Worm (Caenorhabditis elegans): Measurements from ENCODE around the gene tbx-33.

Gene tbx-33

DNA sequence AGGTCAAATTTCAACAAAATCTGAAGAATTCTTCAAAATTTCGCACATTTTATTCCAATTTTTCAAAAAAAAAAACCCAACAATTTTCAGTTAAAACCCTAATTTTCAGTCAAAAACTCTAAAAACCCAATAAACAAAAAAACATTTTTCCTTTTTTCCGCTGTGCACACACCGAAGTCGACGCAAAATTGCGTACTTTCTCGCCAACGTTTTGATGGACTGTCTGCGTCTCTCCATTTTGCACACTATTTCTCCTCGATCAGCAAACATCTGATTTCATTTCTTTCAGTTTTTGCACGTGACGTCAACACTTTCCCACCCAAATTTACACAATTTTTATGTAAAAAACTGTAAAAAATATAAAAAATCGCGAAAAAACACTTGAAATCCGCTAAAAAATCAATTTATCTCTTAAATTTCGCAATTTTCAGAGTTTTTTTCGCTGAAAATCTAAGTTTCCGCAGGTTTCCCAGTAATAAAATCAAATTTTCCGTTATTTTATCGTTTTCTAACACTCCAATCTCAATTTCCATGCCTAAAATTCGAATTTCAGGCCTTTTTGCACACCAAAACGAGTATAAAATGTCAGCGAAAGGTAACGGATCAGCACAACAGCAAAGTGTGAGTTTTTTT is 20.7 kb upstream of the tbx-33 start, which contains the start of gene crh-1:
Gene crh-1 (plus strand): TSS at position 583 of the 633 bp plus-strand sequence.
- TF ChIP-seq ces-1 (GFP tag; optimal IDR thresholded peaks at IDR 0.05) (peak; percentile 54), lin-32 (GFP tag; optimal IDR thresholded peaks at IDR 0.05) (no peak), ceh-83 (GFP tag; optimal IDR thresholded peaks at IDR 0.05) (no peak), pha-4 (tag; optimal IDR thresholded peaks at IDR 0.05) (no peak), elt-3 (tag; optimal IDR thresholded peaks at IDR 0.05) (no peak), nhr-237 (tag; optimal IDR thresholded peaks at IDR 0.05) (peak; percentile 54), ztf-11 (tag; optimal IDR thresholded peaks at IDR 0.05) (no peak), cnd-1 (tag; optimal IDR thresholded peaks at IDR 0.05) (no peak), zip-8 (tag; optimal IDR thresholded peaks at IDR 0.05) (no peak), drap-1 (GFP tag; optimal IDR thresholded peaks at IDR 0.05) (no peak), mls-2 (tag; optimal IDR thresholded peaks at IDR 0.05) (no peak), bed-3 (GFP tag; optimal IDR thresholded peaks at IDR 0.05) (no peak), ceh-43 (GFP tag; optimal IDR thresholded peaks at IDR 0.05) (no peak), unc-39 (tag; optimal IDR thresholded peaks at IDR 0.05) (no peak), snpc-4 (tag; optimal IDR thresholded peaks at IDR 0.05) (no peak), unc-120 (tag; optimal IDR thresholded peaks at IDR 0.05; ENCODE audit: poor library complexity, severe bottlenecking) (no peak), M03D4.4 (tag; optimal IDR thresholded peaks at IDR 0.05) (no peak), blmp-1 (tag; optimal IDR thresholded peaks at IDR 0.05) (no peak), nhr-12 (tag; optimal IDR thresholded peaks at IDR 0.05) (no peak), lsy-2 (tag; optimal IDR thresholded peaks at IDR 0.05) (peak; percentile 35), tbx-8 (GFP tag; optimal IDR thresholded peaks at IDR 0.05) (no peak), ham-2 (GFP tag; optimal IDR thresholded peaks at IDR 0.05) (no peak), nhr-28 (tag; optimal IDR thresholded peaks at IDR 0.05) (no peak), flh-1 (GFP tag; optimal IDR thresholded peaks at IDR 0.05) (no peak), mep-1 (tag; optimal IDR thresholded peaks at IDR 0.05) (peak; percentile 70), elt-1 (tag; optimal IDR thresholded peaks at IDR 0.05; ENCODE audit: borderline replicate concordance, insufficient read depth) (no peak), hlh-1 (tag; optimal IDR thresholded peaks at IDR 0.05) (peak; percentile 27), mab-5 (tag; optimal IDR thresholded peaks at IDR 0.05) (no peak), lin-13 (tag; optimal IDR thresholded peaks at IDR 0.05) (no peak), nhr-2 (tag; optimal IDR thresholded peaks at IDR 0.05) (no peak), sem-2 (GFP tag; optimal IDR thresholded peaks at IDR 0.05) (no peak)

DNA sequence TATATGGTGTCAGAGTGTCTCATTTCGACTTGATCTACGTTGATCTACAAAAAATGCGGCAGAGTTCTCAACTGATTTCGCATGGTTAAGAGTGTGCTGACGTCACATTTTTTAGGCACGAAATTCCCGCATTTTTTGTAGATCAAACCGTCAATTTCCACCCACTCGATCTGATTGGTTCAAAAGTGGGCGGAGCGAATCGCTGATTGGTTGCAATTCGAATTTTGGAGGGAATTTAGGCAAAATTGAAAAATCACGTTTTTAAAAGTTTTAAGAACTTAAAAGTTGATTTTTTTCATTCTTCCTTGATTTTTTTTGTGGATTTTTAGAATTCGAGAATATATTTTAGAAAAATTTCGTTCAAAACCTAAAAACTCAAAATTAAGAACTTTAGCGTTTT is 19.7 kb upstream of the tbx-33 start:
- TF ChIP-seq nhr-237 (tag; optimal IDR thresholded peaks at IDR 0.05) (no peak), hlh-1 (tag; optimal IDR thresholded peaks at IDR 0.05) (no peak), mep-1 (tag; optimal IDR thresholded peaks at IDR 0.05) (no peak), lin-32 (GFP tag; optimal IDR thresholded peaks at IDR 0.05) (no peak), lin-13 (tag; optimal IDR thresholded peaks at IDR 0.05) (no peak), M03D4.4 (tag; optimal IDR thresholded peaks at IDR 0.05) (no peak), bed-3 (GFP tag; optimal IDR thresholded peaks at IDR 0.05) (no peak), lsy-2 (tag; optimal IDR thresholded peaks at IDR 0.05) (no peak), ham-2 (GFP tag; optimal IDR thresholded peaks at IDR 0.05) (no peak), nhr-2 (tag; optimal IDR thresholded peaks at IDR 0.05) (no peak), unc-39 (tag; optimal IDR thresholded peaks at IDR 0.05) (no peak)

DNA sequence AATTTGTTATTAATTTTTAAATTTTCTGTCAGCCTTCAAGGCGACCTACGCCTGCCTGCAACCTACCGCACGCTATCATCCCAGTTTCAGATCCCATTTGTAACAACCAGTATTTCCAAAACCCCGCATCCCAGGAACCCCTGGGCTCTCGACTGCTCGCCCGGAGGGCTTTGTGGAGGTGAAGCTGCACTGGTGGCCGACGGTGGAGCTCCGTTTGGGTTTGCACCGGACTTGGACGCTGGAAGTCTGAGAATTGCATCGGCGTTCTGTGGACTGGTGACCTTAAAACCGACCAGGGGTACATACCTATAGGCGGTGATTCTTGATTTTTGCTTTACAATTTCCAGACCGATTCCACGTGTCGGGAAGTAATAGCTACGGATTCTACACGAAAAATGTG is 14.8 kb upstream of the tbx-33 start:
- no peak for TF ChIP-seq mab-5 (tag; optimal IDR thresholded peaks at IDR 0.05)
- TF ChIP-seq lin-13 (tag; optimal IDR thresholded peaks at IDR 0.05) = no peak
- no peak for TF ChIP-seq elt-3 (tag; optimal IDR thresholded peaks at IDR 0.05)
- no peak for TF ChIP-seq mep-1 (tag; optimal IDR thresholded peaks at IDR 0.05)
- TF ChIP-seq ces-1 (GFP tag; optimal IDR thresholded peaks at IDR 0.05) = no peak
- no peak for TF ChIP-seq lin-32 (GFP tag; optimal IDR thresholded peaks at IDR 0.05)
- no peak for TF ChIP-seq ztf-11 (tag; optimal IDR thresholded peaks at IDR 0.05)
- no peak for TF ChIP-seq nhr-237 (tag; optimal IDR thresholded peaks at IDR 0.05)
- no peak for TF ChIP-seq ceh-43 (GFP tag; optimal IDR thresholded peaks at IDR 0.05)
- TF ChIP-seq zip-8 (tag; optimal IDR thresholded peaks at IDR 0.05) = no peak
- TF ChIP-seq pha-4 (tag; optimal IDR thresholded peaks at IDR 0.05) = no peak
- no peak for TF ChIP-seq unc-39 (tag; optimal IDR thresholded peaks at IDR 0.05)

DNA sequence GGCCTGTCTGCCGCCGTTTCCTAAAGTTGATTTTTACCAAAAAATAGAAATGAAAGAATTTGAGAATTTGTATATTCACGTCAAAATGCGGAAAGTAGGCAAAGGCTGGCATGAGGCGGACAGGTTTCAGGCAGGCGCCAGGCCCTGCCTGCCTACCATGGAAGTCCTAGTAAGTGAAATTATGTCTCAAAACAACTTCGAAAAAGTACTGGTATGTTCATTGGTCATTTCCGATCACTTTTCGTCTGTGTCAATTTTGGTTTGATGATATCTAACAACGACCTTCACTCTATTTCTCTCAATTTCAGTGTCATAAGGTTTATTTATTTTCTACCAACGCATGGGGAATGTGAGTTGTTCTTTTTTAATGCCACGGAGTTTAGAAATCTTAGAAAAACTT is 13.5 kb upstream of the tbx-33 start, which contains the start of gene faah-6:
Gene faah-6 (plus strand): TSS at position 301 of the 400 bp plus-strand sequence.
- TF ChIP-seq nhr-237 (tag; optimal IDR thresholded peaks at IDR 0.05) = no peak
- no peak for TF ChIP-seq ces-1 (GFP tag; optimal IDR thresholded peaks at IDR 0.05)
- no peak for TF ChIP-seq unc-62 (GFP tag; optimal IDR thresholded peaks at IDR 0.05)
- no peak for TF ChIP-seq nhr-76 (tag; optimal IDR thresholded peaks at IDR 0.05)
- no peak for TF ChIP-seq mls-2 (tag; optimal IDR thresholded peaks at IDR 0.05)
- TF ChIP-seq zip-8 (tag; optimal IDR thresholded peaks at IDR 0.05) = no peak
- no peak for TF ChIP-seq M03D4.4 (tag; optimal IDR thresholded peaks at IDR 0.05)

Data from whole organism, mixed stage, embryonic.